Fruit fly (Drosophila melanogaster): ENCODE measurements around the gene CG11307.

DNA sequence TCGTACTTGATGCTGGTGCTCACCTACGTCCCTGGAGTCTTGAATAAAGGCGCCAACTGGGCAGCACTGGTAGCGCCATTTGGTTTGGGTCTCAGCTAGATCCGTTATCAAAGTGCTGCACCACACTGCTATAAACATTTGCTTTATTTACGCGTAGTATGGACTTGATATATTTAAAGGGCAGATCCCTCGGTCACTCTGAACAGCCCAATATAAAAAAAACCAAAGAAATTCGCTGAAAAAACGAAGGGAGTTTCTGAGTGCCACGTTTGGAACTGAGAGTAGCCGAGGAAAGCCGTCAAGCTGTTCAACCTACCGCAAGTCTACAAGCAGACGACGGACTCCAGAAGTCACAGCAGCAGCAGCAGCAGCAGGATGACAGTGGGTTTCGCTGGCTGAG, 23.4 kb downstream of the CG11307 start, which contains the start of gene Atox1:
- TF ChIP-seq CG8478 (optimal IDR thresholded peaks at IDR 0.05) = no peak
- peak; percentile 79 to 81 for TF ChIP-seq CTCF (optimal IDR thresholded peaks at IDR 0.05)
